Fruit fly (Drosophila melanogaster) whole organism, wandering third instar larva: ENCODE measurements around the gene Mulk.
A peak's percentile ranks its signal among the peaks of the same experiment; 100 is the strongest.

Source experiments
- Abd-B ChIP-seq: fragments of >200 bp; optimal IDR thresholded peaks from 2 replicates; lab custom pipeline; 2017; ENCODE audit warnings: missing biosample characterization, missing genetic modification characterization
- CG32264 ChIP-seq: fragments of 200-800 bp; sonication (Bioruptor generic); optimal IDR thresholded peaks from 2 replicates; lab custom pipeline; 2016; ENCODE audit warnings: missing biosample characterization, missing genetic modification characterization
- CG9705 ChIP-seq: fragments of 200-800 bp; sonication (Bioruptor generic); optimal IDR thresholded peaks from 2 replicates; lab custom pipeline; 2018; ENCODE audit warnings: missing biosample characterization, mild to moderate bottlenecking, missing genetic modification characterization
- Dfd ChIP-seq: fragments of >200 bp; optimal IDR thresholded peaks from 2 replicates; lab custom pipeline; 2017; ENCODE audit warnings: missing biosample characterization, missing genetic modification characterization
- Dif ChIP-seq: fragments of 200-275, 200-300 bp; sonication (Bioruptor generic); optimal IDR thresholded peaks from 2 replicates; lab custom pipeline; 2018; ENCODE audit warnings: missing biosample characterization, missing genetic modification characterization; ENCODE audit not compliant: partially characterized antibody
- HLH106 ChIP-seq: fragments of 200-800 bp; optimal IDR thresholded peaks from 3 replicates; lab custom pipeline; 2019; ENCODE audit warnings: missing biosample characterization, mild to moderate bottlenecking, missing genetic modification characterization, moderate library complexity
- Hnf4 ChIP-seq: fragments of 200-800 bp; sonication (Bioruptor generic); optimal IDR thresholded peaks from 2 replicates; lab custom pipeline; 2016; ENCODE audit warnings: missing biosample characterization, mild to moderate bottlenecking, missing genetic modification characterization
- Hr78 ChIP-seq: fragments of >200 bp; optimal IDR thresholded peaks from 2 replicates; lab custom pipeline; 2017; ENCODE audit warnings: missing biosample characterization, missing genetic modification characterization
- Jra ChIP-seq: sonication (Bioruptor generic); optimal IDR thresholded peaks from 2 replicates; lab custom pipeline; 2016; ENCODE audit warnings: missing biosample characterization, missing genetic modification characterization
- Mio ChIP-seq: sonication (Bioruptor generic); optimal IDR thresholded peaks from 2 replicates; lab custom pipeline; 2016; ENCODE audit warnings: missing biosample characterization, missing genetic modification characterization
- Myc ChIP-seq: fragments of >200 bp; optimal IDR thresholded peaks from 2 replicates; lab custom pipeline; 2017
- N ChIP-seq: fragments of >200 bp; optimal IDR thresholded peaks from 2 replicates; lab custom pipeline; 2018; ENCODE audit warnings: missing biosample characterization, missing external identifiers, missing genetic modification characterization
- OdsH ChIP-seq: fragments of 200-800 bp; sonication (Bioruptor generic); optimal IDR thresholded peaks from 2 replicates; lab custom pipeline; 2016; ENCODE audit warnings: missing biosample characterization, mild to moderate bottlenecking, missing genetic modification characterization
- Rel ChIP-seq, 2 experiments: fragments of 200-800 bp; sonication (Bioruptor generic) in 1 of 2; optimal IDR thresholded peaks; 2 replicates in 1 of 2; 3 replicates in 1 of 2; lab custom pipeline; 2016 to 2019; ENCODE audit warnings: mild to moderate bottlenecking in 2 of 2, missing biosample characterization in 2 of 2, missing genetic modification characterization in 2 of 2, moderate library complexity in 1 of 2
- Sp1 ChIP-seq: fragments of 200-800 bp; sonication (Bioruptor generic); optimal IDR thresholded peaks from 3 replicates; lab custom pipeline; 2019; ENCODE audit warnings: missing biosample characterization, mild to moderate bottlenecking, missing genetic modification characterization, moderate library complexity
- Vsx2 ChIP-seq: fragments of 200-300, 225-300 bp; sonication (Bioruptor generic); optimal IDR thresholded peaks from 2 replicates; lab custom pipeline; 2018; ENCODE audit warnings: missing biosample characterization, missing genetic modification characterization; ENCODE audit not compliant: partially characterized antibody
- brk ChIP-seq: fragments of 200-800 bp; sonication (Bioruptor generic); optimal IDR thresholded peaks from 2 replicates; lab custom pipeline; 2016; ENCODE audit warnings: missing biosample characterization, mild to moderate bottlenecking, missing genetic modification characterization
- dl ChIP-seq, 2 experiments: fragments of 175-275, 200-275 bp in 1 of 2; fragments of 200-275 bp in 1 of 2; sonication (Bioruptor generic); optimal IDR thresholded peaks; lab custom pipeline; 2018; ENCODE audit warnings: mild to moderate bottlenecking in 2 of 2, missing biosample characterization in 2 of 2, missing genetic modification characterization in 2 of 2, moderate library complexity in 2 of 2; ENCODE audit not compliant: partially characterized antibody in 2 of 2, insufficient read depth in 1 of 2
- dmrt93B ChIP-seq: fragments of 200-800 bp; sonication (Bioruptor generic); optimal IDR thresholded peaks from 2 replicates; lab custom pipeline; 2018; ENCODE audit warnings: missing biosample characterization, mild to moderate bottlenecking, missing genetic modification characterization
- dsf ChIP-seq: sonication (Bioruptor generic); optimal IDR thresholded peaks from 2 replicates; lab custom pipeline; 2016; ENCODE audit warnings: missing biosample characterization, missing genetic modification characterization, borderline replicate concordance
- ey ChIP-seq: fragments of 200-800 bp; sonication (Bioruptor generic); optimal IDR thresholded peaks from 2 replicates; lab custom pipeline; 2016; ENCODE audit warnings: missing biosample characterization, missing genetic modification characterization
- foxo ChIP-seq, 2 experiments: fragments of 200-800 bp; sonication (Bioruptor generic); optimal IDR thresholded peaks; 2 replicates in 1 of 2; 3 replicates in 1 of 2; lab custom pipeline; 2016 to 2017; ENCODE audit warnings: missing biosample characterization in 2 of 2, missing genetic modification characterization in 2 of 2
- fru ChIP-seq: fragments of 200-800 bp; sonication (Bioruptor generic); optimal IDR thresholded peaks from 3 replicates; lab custom pipeline; 2016; ENCODE audit warnings: missing biosample characterization, mild to moderate bottlenecking, missing genetic modification characterization
- h ChIP-seq: fragments of 200-800 bp; sonication (Bioruptor generic); optimal IDR thresholded peaks from 3 replicates; lab custom pipeline; 2016; ENCODE audit warnings: missing biosample characterization, mild to moderate bottlenecking, missing genetic modification characterization
- jim ChIP-seq: fragments of 175-275, 200-325 bp; sonication (Bioruptor generic); optimal IDR thresholded peaks from 2 replicates; lab custom pipeline; 2016; ENCODE audit warnings: missing biosample characterization, mild to moderate bottlenecking, missing genetic modification characterization
- lola ChIP-seq: fragments of >200 bp; optimal IDR thresholded peaks from 2 replicates; lab custom pipeline; 2017; ENCODE audit warnings: missing biosample characterization, missing genetic modification characterization
- pan ChIP-seq: fragments of >200 bp; optimal IDR thresholded peaks from 2 replicates; lab custom pipeline; 2017
- psq ChIP-seq: fragments of 200-800 bp; sonication (Bioruptor generic); optimal IDR thresholded peaks from 3 replicates; lab custom pipeline; 2017; ENCODE audit warnings: missing biosample characterization, mild to moderate bottlenecking, missing genetic modification characterization, moderate library complexity
- rgr ChIP-seq: fragments of 200-800 bp; sonication (Bioruptor generic); optimal IDR thresholded peaks from 3 replicates; lab custom pipeline; 2016; ENCODE audit warnings: missing biosample characterization, mild to moderate bottlenecking, missing genetic modification characterization
- sage ChIP-seq: fragments of 200-800 bp; sonication (Bioruptor generic); optimal IDR thresholded peaks from 2 replicates; lab custom pipeline; 2016; ENCODE audit warnings: missing biosample characterization, mild to moderate bottlenecking, missing genetic modification characterization
- sv ChIP-seq: fragments of 200-800 bp; sonication (Bioruptor generic); optimal IDR thresholded peaks from 3 replicates; lab custom pipeline; 2016; ENCODE audit warnings: missing biosample characterization, missing genetic modification characterization
- tai ChIP-seq: sonication (Bioruptor generic); optimal IDR thresholded peaks from 2 replicates; lab custom pipeline; 2016; ENCODE audit warnings: missing biosample characterization, missing genetic modification characterization
- usp ChIP-seq: fragments of >200 bp; optimal IDR thresholded peaks from 2 replicates; lab custom pipeline; 2017; ENCODE audit warnings: missing biosample characterization, missing genetic modification characterization
- woc ChIP-seq: sonication (Bioruptor generic); optimal IDR thresholded peaks from 2 replicates; lab custom pipeline; 2016; ENCODE audit warnings: missing biosample characterization, mild to moderate bottlenecking, missing genetic modification characterization

Gene Mulk

dm6 chr2L:10221387-10221705 lies 48.5 kb upstream of the Mulk start:
- no peak for TF ChIP-seq fru
- no peak for TF ChIP-seq Dif (GFP tag; lab: Kevin White, UChicago)
- TF ChIP-seq Sp1 = no peak
- TF ChIP-seq Jra = no peak
- no peak for TF ChIP-seq usp (GFP tag; lab: Kevin White, UChicago)
- TF ChIP-seq dsf = no peak
- no peak for TF ChIP-seq jim (GFP tag; lab: Kevin White, UChicago)
- TF ChIP-seq CG9705 (GFP tag; lab: Kevin White, UChicago) = no peak
- no peak for TF ChIP-seq sv
- no peak for TF ChIP-seq Hr78 (GFP tag; lab: Kevin White, UChicago)
- no peak for TF ChIP-seq pan (lab: Kevin White, UChicago)
- TF ChIP-seq dmrt93B (GFP tag; lab: Kevin White, UChicago) = no peak
- TF ChIP-seq dl (GFP tag; optimal IDR thresholded peaks at IDR 0.05; lab: Kevin White, UChicago; ENCODE audit: insufficient read depth in 1 of 2, partially characterized antibody in 2 of 2) = no peak
- TF ChIP-seq HLH106 (tag; lab: Kevin White, UChicago) = no peak
- no peak for TF ChIP-seq OdsH (GFP tag; lab: Kevin White, UChicago)
- TF ChIP-seq psq = no peak

dm6 chr2L:10222550-10223231 lies 47.2 kb upstream of the Mulk start, which contains the start of gene Bcs1:
Gene Bcs1 (plus strand): TSS chr2L:10222657.
- no peak for TF ChIP-seq dl (GFP tag; optimal IDR thresholded peaks at IDR 0.05; lab: Kevin White, UChicago; ENCODE audit: insufficient read depth in 1 of 2, partially characterized antibody in 2 of 2)
- TF ChIP-seq OdsH (GFP tag; lab: Kevin White, UChicago) = no peak
- no peak for TF ChIP-seq Vsx2 (GFP tag; lab: Kevin White, UChicago)
- no peak for TF ChIP-seq CG32264 (GFP tag; lab: Kevin White, UChicago)
- no peak for TF ChIP-seq Abd-B (GFP tag; lab: Kevin White, UChicago)
- peak; percentile 58 for TF ChIP-seq tai (GFP tag; lab: Kevin White, UChicago)
- TF ChIP-seq Mio = no peak
- no peak for TF ChIP-seq Dfd (GFP tag; lab: Kevin White, UChicago)
- no peak for TF ChIP-seq h (GFP tag; lab: Kevin White, UChicago)
- peak; percentile 60 for TF ChIP-seq brk (GFP tag; lab: Kevin White, UChicago)
- no peak for TF ChIP-seq CG9705 (GFP tag; lab: Kevin White, UChicago)
- no peak for TF ChIP-seq Rel (GFP tag; optimal IDR thresholded peaks at IDR 0.05; lab: Kevin White, UChicago)
- peak; percentile 7 for TF ChIP-seq Rel (tag; optimal IDR thresholded peaks at IDR 0.05; lab: Kevin White, UChicago)
- TF ChIP-seq dsf = no peak
- no peak for TF ChIP-seq woc
- no peak for TF ChIP-seq foxo (GFP tag; optimal IDR thresholded peaks at IDR 0.05; lab: Kevin White, UChicago)
- no peak for TF ChIP-seq Jra
- TF ChIP-seq sage (GFP tag; lab: Kevin White, UChicago) = no peak
- TF ChIP-seq usp (GFP tag; lab: Kevin White, UChicago) = no peak
- TF ChIP-seq lola = no peak
- TF ChIP-seq jim (GFP tag; lab: Kevin White, UChicago) = no peak
- TF ChIP-seq Myc (lab: Kevin White, UChicago) = no peak

- peak; percentile 9 for TF ChIP-seq Rel (GFP tag; optimal IDR thresholded peaks at IDR 0.05; lab: Kevin White, UChicago)
- TF ChIP-seq Rel (tag; optimal IDR thresholded peaks at IDR 0.05; lab: Kevin White, UChicago) = no peak
- no peak for TF ChIP-seq Sp1
- no peak for TF ChIP-seq psq
These were observed 43.6 kb upstream of the Mulk start for dm6 chr2L:10226213-10226723.

dm6 chr2L:10226724-10227407 lies 43.0 kb upstream of the Mulk start, which contains the start of gene CG5708:
Gene CG5708 (minus strand): TSS chr2L:10226808.
- no peak for TF ChIP-seq usp (GFP tag; lab: Kevin White, UChicago)
- TF ChIP-seq dmrt93B (GFP tag; lab: Kevin White, UChicago) = no peak
- TF ChIP-seq h (GFP tag; lab: Kevin White, UChicago) = no peak
- no peak for TF ChIP-seq brk (GFP tag; lab: Kevin White, UChicago)
- TF ChIP-seq Myc (lab: Kevin White, UChicago) = peak; percentile 82
- TF ChIP-seq Jra = no peak
- TF ChIP-seq N (GFP tag; lab: Kevin White, UChicago) = no peak
- TF ChIP-seq woc = peak; percentile 80
- TF ChIP-seq dsf = no peak
- TF ChIP-seq dl (GFP tag; optimal IDR thresholded peaks at IDR 0.05; lab: Kevin White, UChicago; ENCODE audit: insufficient read depth in 1 of 2, partially characterized antibody in 2 of 2) = no peak
- TF ChIP-seq pan (lab: Kevin White, UChicago) = no peak
- no peak for TF ChIP-seq Abd-B (GFP tag; lab: Kevin White, UChicago)
- peak; percentile 11 for TF ChIP-seq Sp1
- no peak for TF ChIP-seq Rel (GFP tag; optimal IDR thresholded peaks at IDR 0.05; lab: Kevin White, UChicago)
- TF ChIP-seq Rel (tag; optimal IDR thresholded peaks at IDR 0.05; lab: Kevin White, UChicago) = peak; percentile 41
- no peak for TF ChIP-seq lola
- TF ChIP-seq Dfd (GFP tag; lab: Kevin White, UChicago) = no peak
- peak; percentile 26 for TF ChIP-seq sage (GFP tag; lab: Kevin White, UChicago)
- TF ChIP-seq Hnf4 (GFP tag; lab: Kevin White, UChicago) = peak; percentile 22
- TF ChIP-seq foxo (GFP tag; optimal IDR thresholded peaks at IDR 0.05; lab: Kevin White, UChicago) = no peak
- no peak for TF ChIP-seq Mio
- no peak for TF ChIP-seq tai (GFP tag; lab: Kevin White, UChicago)
- no peak for TF ChIP-seq HLH106 (tag; lab: Kevin White, UChicago)
- TF ChIP-seq rgr (GFP tag; lab: Kevin White, UChicago) = peak; percentile 15
- TF ChIP-seq ey (GFP tag; lab: Kevin White, UChicago) = no peak
